Fruit fly (Drosophila melanogaster) whole organism: ENCODE measurements around the gene CG14280.

ENCODE experiments used
- CG8478 ChIP-seq: fragments of >200 bp; optimal IDR thresholded peaks from 2 replicates; lab custom pipeline; 2018; ENCODE audit warnings: inconsistent platforms
- Dll ChIP-seq: fragments of >200 bp; optimal IDR thresholded peaks from 2 replicates; lab custom pipeline; 2017
- EcR ChIP-seq, 2 experiments: fragments of >200 bp; optimal IDR thresholded peaks; 2 replicates each; lab custom pipeline; 2017; ENCODE audit warnings: missing biosample characterization in 2 of 2, missing genetic modification characterization in 2 of 2, missing genetic modification reagents in 2 of 2
- psq ChIP-seq: fragments of >200 bp; optimal IDR thresholded peaks from 2 replicates; lab custom pipeline; 2017
- usp ChIP-seq: fragments of >200 bp; optimal IDR thresholded peaks from 2 replicates; lab custom pipeline; 2017; ENCODE audit warnings: missing biosample characterization, missing genetic modification characterization, mixed read lengths

dm6 chr3R:19306439-19307120, 50.0 kb downstream of the CG14280 start:
- no peak for TF ChIP-seq EcR (GFP tag; optimal IDR thresholded peaks at IDR 0.05; lab: Kevin White, UChicago)
- no peak for TF ChIP-seq psq (lab: Kevin White, UChicago)
- TF ChIP-seq CG8478, result no peak
- TF ChIP-seq usp, result no peak
- TF ChIP-seq Dll (lab: Kevin White, UChicago), result no peak
